Fruit fly (Drosophila melanogaster) whole organism, embryonic: ENCODE results near the gene Sfp38D.

Source experiments
- Bgb ChIP-seq: fragments of 200-800 bp; sonication (Bioruptor generic); IDR thresholded peaks from 2 replicates; pipeline ENCODE4 v1.3.6; 2022; ENCODE audit warnings: missing biosample characterization, missing genetic modification characterization; ENCODE audit not compliant: partially characterized antibody
- CG12659 ChIP-seq: fragments of 200-800 bp; sonication (Bioruptor generic); optimal IDR thresholded peaks from 3 replicates; lab custom pipeline; 2017; ENCODE audit warnings: mild to moderate bottlenecking, missing biosample characterization, missing genetic modification reagents, missing genetic modification characterization
- CG13287 ChIP-seq: fragments of 200-800 bp; sonication (Bioruptor generic); IDR thresholded peaks from 2 replicates; pipeline ENCODE4 v1.3.6; 2022; ENCODE audit warnings: missing biosample characterization, missing genetic modification characterization; ENCODE audit not compliant: partially characterized antibody
- CG13775 ChIP-seq: fragments of 200-800 bp; sonication (Bioruptor generic); optimal IDR thresholded peaks from 3 replicates; lab custom pipeline; 2017; ENCODE audit warnings: missing biosample characterization, mild to moderate bottlenecking, missing genetic modification characterization
- CG13894 ChIP-seq: fragments of 200-800 bp; sonication (Bioruptor generic); optimal IDR thresholded peaks from 3 replicates; lab custom pipeline; 2018; ENCODE audit warnings: missing biosample characterization, mild to moderate bottlenecking, missing genetic modification characterization, moderate library complexity
- CG14050 ChIP-seq: fragments of 200-800 bp; sonication (Bioruptor generic); IDR thresholded peaks from 3 replicates; pipeline ENCODE4 v1.3.6; 2022; ENCODE audit warnings: missing biosample characterization, missing genetic modification characterization
- CG14710 ChIP-seq: fragments of 200-800 bp; sonication (Bioruptor generic); optimal IDR thresholded peaks from 3 replicates; lab custom pipeline; 2019; ENCODE audit warnings: missing biosample characterization, mild to moderate bottlenecking, missing genetic modification characterization, moderate library complexity
- CG15269 ChIP-seq: fragments of 200-800 bp; sonication (Bioruptor generic); optimal IDR thresholded peaks from 2 replicates; lab custom pipeline; 2018; ENCODE audit warnings: missing biosample characterization, mild to moderate bottlenecking, missing genetic modification characterization, moderate library complexity
- CG15514 ChIP-seq: fragments of 200-800 bp; sonication (Bioruptor generic); optimal IDR thresholded peaks from 3 replicates; lab custom pipeline; 2017; ENCODE audit warnings: missing biosample characterization, missing genetic modification characterization, mild to moderate bottlenecking, moderate library complexity, missing genetic modification reagents
- CG1603 ChIP-seq: fragments of 200-800 bp; sonication (Bioruptor generic); optimal IDR thresholded peaks from 2 replicates; lab custom pipeline; 2019; ENCODE audit warnings: missing biosample characterization, mild to moderate bottlenecking, missing genetic modification characterization, moderate library complexity
- CG17186 ChIP-seq: fragments of 200-800 bp; sonication (Bioruptor generic); optimal IDR thresholded peaks from 3 replicates; lab custom pipeline; 2017; ENCODE audit warnings: missing biosample characterization, missing genetic modification reagents, missing genetic modification characterization
- CG30403 ChIP-seq: fragments of 200-800 bp; sonication (Bioruptor generic); optimal IDR thresholded peaks from 3 replicates; lab custom pipeline; 2016; ENCODE audit warnings: missing biosample characterization, missing genetic modification characterization
- CG32772 ChIP-seq: fragments of 200-800 bp; sonication (Bioruptor generic); IDR thresholded peaks from 2 replicates; pipeline ENCODE4 v1.3.6; 2022; ENCODE audit warnings: missing biosample characterization, missing genetic modification characterization
- CG34224 ChIP-seq: fragments of 200-800 bp; sonication (Bioruptor generic); IDR thresholded peaks from 3 replicates; pipeline ENCODE4 v1.3.6; 2022; ENCODE audit warnings: missing biosample characterization, missing genetic modification characterization; ENCODE audit not compliant: partially characterized antibody
- CG4424 ChIP-seq: fragments of 200-800 bp; sonication (Bioruptor generic); optimal IDR thresholded peaks from 3 replicates; lab custom pipeline; 2016; ENCODE audit warnings: missing biosample characterization, missing genetic modification characterization
- CG4617 ChIP-seq: fragments of 200-800 bp; sonication (Bioruptor generic); optimal IDR thresholded peaks from 3 replicates; lab custom pipeline; 2016; ENCODE audit warnings: missing biosample characterization, missing genetic modification characterization, borderline replicate concordance
- CG4854 ChIP-seq: fragments of 200-800 bp; sonication (Bioruptor generic); optimal IDR thresholded peaks from 2 replicates; lab custom pipeline; 2016; ENCODE audit warnings: missing biosample characterization, missing genetic modification characterization, inconsistent platforms
- CG7786 ChIP-seq: fragments of 200-800 bp; sonication (Bioruptor generic); optimal IDR thresholded peaks from 2 replicates; lab custom pipeline; 2016; ENCODE audit warnings: missing biosample characterization, missing genetic modification characterization
- CG7839 ChIP-seq: fragments of 200-800 bp; sonication (Bioruptor generic); optimal IDR thresholded peaks from 3 replicates; lab custom pipeline; 2018; ENCODE audit warnings: missing biosample characterization, mild to moderate bottlenecking, missing genetic modification characterization, moderate library complexity
- CG8290 ChIP-seq, 3 experiments: fragments of 200-800 bp; sonication (Bioruptor generic); optimal IDR thresholded peaks; 2 replicates each; lab custom pipeline; 2016 to 2019; ENCODE audit warnings: missing biosample characterization in 3 of 3, missing genetic modification characterization in 3 of 3, mild to moderate bottlenecking in 2 of 3, moderate library complexity in 1 of 3
- CG8478 ChIP-seq: fragments of >200 bp; optimal IDR thresholded peaks from 2 replicates; lab custom pipeline; 2018
- CoRest ChIP-seq: fragments of 200-800 bp; sonication (Bioruptor generic); optimal IDR thresholded peaks from 3 replicates; lab custom pipeline; 2018; ENCODE audit warnings: missing biosample characterization, mild to moderate bottlenecking, missing genetic modification characterization, moderate library complexity
- Drgx ChIP-seq: fragments of 200-800 bp; sonication (Bioruptor generic); IDR thresholded peaks from 2 replicates; pipeline ENCODE4 v1.3.6; 2022; ENCODE audit warnings: missing biosample characterization, missing genetic modification characterization
- Hr51 ChIP-seq, 2 experiments: fragments of 200-800 bp; sonication (Bioruptor generic); optimal IDR thresholded peaks; 2 replicates in 1 of 2; 3 replicates in 1 of 2; lab custom pipeline; 2016 to 2018; ENCODE audit warnings: missing biosample characterization in 2 of 2, missing genetic modification characterization in 2 of 2, mild to moderate bottlenecking in 1 of 2, moderate library complexity in 1 of 2
- Rfx ChIP-seq: fragments of 200-800 bp; sonication (Bioruptor generic); IDR thresholded peaks from 2 replicates; pipeline ENCODE4 v1.3.6; 2022; ENCODE audit warnings: missing biosample characterization, missing genetic modification characterization
- Scr ChIP-seq: fragments of 200-800 bp; sonication (Bioruptor generic); IDR thresholded peaks from 2 replicates; pipeline ENCODE4 v1.3.6; 2022; ENCODE audit warnings: missing biosample characterization, missing genetic modification characterization; ENCODE audit not compliant: partially characterized antibody
- al ChIP-seq: fragments of 200-800 bp; sonication (Bioruptor generic); IDR thresholded peaks from 2 replicates; pipeline ENCODE4 v1.3.6; 2022; ENCODE audit warnings: missing biosample characterization, missing genetic modification characterization
- ash1 ChIP-seq: fragments of 200-800 bp; sonication (Bioruptor generic); optimal IDR thresholded peaks from 2 replicates; lab custom pipeline; 2018; ENCODE audit warnings: missing biosample characterization, mild to moderate bottlenecking, missing genetic modification characterization
- bbx ChIP-seq: fragments of 200-800 bp; sonication (Bioruptor generic); IDR thresholded peaks from 2 replicates; pipeline ENCODE4 v1.3.6; 2022; ENCODE audit warnings: missing biosample characterization, missing genetic modification characterization; ENCODE audit not compliant: partially characterized antibody
- crp ChIP-seq, 2 experiments: fragments of 200-800 bp; sonication (Bioruptor generic); optimal IDR thresholded peaks; 2 replicates in 1 of 2; 3 replicates in 1 of 2; lab custom pipeline; 2017; ENCODE audit warnings: missing biosample characterization in 2 of 2, missing genetic modification characterization in 2 of 2, mild to moderate bottlenecking in 1 of 2, moderate library complexity in 1 of 2
- dmrt99B ChIP-seq: fragments of 200-800 bp; sonication (Bioruptor generic); optimal IDR thresholded peaks from 2 replicates; lab custom pipeline; 2018; ENCODE audit warnings: missing biosample characterization, mild to moderate bottlenecking, missing genetic modification characterization, moderate library complexity
- esg ChIP-seq: fragments of 200-800 bp; sonication (Bioruptor generic); conservative IDR thresholded peaks from 2 replicates; pipeline ENCODE4 v1.3.6; 2022; ENCODE audit warnings: missing biosample characterization, missing genetic modification characterization
- eyg ChIP-seq: fragments of 200-800 bp; sonication (Bioruptor generic); optimal IDR thresholded peaks from 3 replicates; lab custom pipeline; 2016; ENCODE audit warnings: missing biosample characterization, missing genetic modification characterization
- ftz-f1 ChIP-seq: fragments of 200-800 bp; sonication (Bioruptor generic); optimal IDR thresholded peaks from 2 replicates; lab custom pipeline; 2016; ENCODE audit warnings: missing biosample characterization, missing genetic modification characterization
- gcm2 ChIP-seq: fragments of 200-800 bp; sonication (Bioruptor generic); optimal IDR thresholded peaks from 2 replicates; lab custom pipeline; 2016; ENCODE audit warnings: missing biosample characterization, missing genetic modification characterization
- hb ChIP-seq: fragments of 200-800 bp; sonication (Bioruptor generic); IDR thresholded peaks from 3 replicates; pipeline ENCODE4 v1.3.6; 2022; ENCODE audit warnings: missing biosample characterization, missing genetic modification characterization; ENCODE audit not compliant: partially characterized antibody
- inv ChIP-seq: fragments of 200-800 bp; sonication (Bioruptor generic); IDR thresholded peaks from 2 replicates; pipeline ENCODE4 v1.3.6; 2022; ENCODE audit warnings: missing biosample characterization, missing genetic modification characterization; ENCODE audit not compliant: partially characterized antibody
- lbe ChIP-seq: fragments of 200-800 bp; sonication (Bioruptor generic); optimal IDR thresholded peaks from 2 replicates; lab custom pipeline; 2016; ENCODE audit warnings: missing biosample characterization, mild to moderate bottlenecking, missing genetic modification characterization
- mld ChIP-seq: fragments of 200-800 bp; sonication (Bioruptor generic); IDR thresholded peaks from 3 replicates; pipeline ENCODE4 v1.3.6; 2022; ENCODE audit warnings: missing biosample characterization, missing genetic modification characterization; ENCODE audit not compliant: partially characterized antibody
- nerfin-2 ChIP-seq: fragments of 200-800 bp; sonication (Bioruptor generic); IDR thresholded peaks from 2 replicates; pipeline ENCODE4 v1.3.6; 2022; ENCODE audit warnings: missing biosample characterization, missing genetic modification characterization; ENCODE audit not compliant: partially characterized antibody
- nmo ChIP-seq: fragments of 200-800 bp; sonication (Bioruptor generic); optimal IDR thresholded peaks from 2 replicates; lab custom pipeline; 2018; ENCODE audit warnings: missing biosample characterization, mild to moderate bottlenecking, missing genetic modification characterization, moderate library complexity
- phol ChIP-seq: fragments of 200-800 bp; sonication (Bioruptor generic); optimal IDR thresholded peaks from 3 replicates; lab custom pipeline; 2018; ENCODE audit warnings: missing biosample characterization, mild to moderate bottlenecking, missing genetic modification characterization, moderate library complexity
- prd ChIP-seq, 3 experiments: fragments of >200 bp in 2 of 3; fragments of 200-800 bp in 1 of 3; sonication (Bioruptor generic) in 1 of 3; optimal IDR thresholded peaks in 2 of 3; IDR thresholded peaks in 1 of 3; 2 replicates in 2 of 3; 3 replicates in 1 of 3; pipeline versions ENCODE4 v1.3.6 to Lab custom; 2017 to 2022; ENCODE audit warnings: missing biosample characterization in 1 of 3, missing genetic modification characterization in 1 of 3
- shn ChIP-seq: fragments of 200-800 bp; sonication (Bioruptor generic); optimal IDR thresholded peaks from 3 replicates; lab custom pipeline; 2016; ENCODE audit warnings: missing biosample characterization, missing genetic modification characterization
- ssp ChIP-seq: fragments of 200-800 bp; sonication (Bioruptor generic); IDR thresholded peaks from 2 replicates; pipeline ENCODE4 v1.3.6; 2022; ENCODE audit warnings: missing biosample characterization, missing genetic modification characterization
- unc-4 ChIP-seq: fragments of 200-800 bp; sonication (Bioruptor generic); IDR thresholded peaks from 2 replicates; pipeline ENCODE4 v1.3.6; 2022; ENCODE audit warnings: missing biosample characterization, missing genetic modification characterization; ENCODE audit not compliant: partially characterized antibody
- vvl ChIP-seq: fragments of 200-800 bp; sonication (Bioruptor generic); IDR thresholded peaks from 2 replicates; pipeline ENCODE4 v1.3.6; 2022; ENCODE audit warnings: missing biosample characterization, missing genetic modification characterization

The Sfp38D gene

DNA sequence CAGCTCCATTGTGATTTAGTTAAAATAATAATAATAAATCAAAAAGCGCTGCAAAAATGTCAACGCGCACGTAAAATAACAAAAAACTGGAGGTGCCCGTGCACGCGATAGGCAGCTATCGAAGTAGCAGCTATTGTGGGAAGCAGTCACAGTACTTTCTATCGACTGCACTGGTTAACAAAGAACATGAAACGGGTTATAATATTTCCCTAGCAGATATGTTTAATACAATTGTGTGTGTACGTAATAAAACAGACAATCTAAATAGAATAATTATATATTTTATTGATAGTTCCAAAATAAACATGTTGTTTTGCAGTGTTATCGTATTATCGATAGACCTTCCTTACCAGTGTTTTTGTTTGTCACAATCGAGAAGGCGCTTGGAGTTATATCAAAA lies 35.2 kb downstream of the Sfp38D start, which contains the start of the genes CG31678 and IKKepsilon (continued):
- TF ChIP-seq Hr51 (GFP tag; optimal IDR thresholded peaks at IDR 0.05; lab: Kevin White, UChicago) (peak in 1 of 2 experiments; percentile 2), CG30403 (peak; percentile 51), prd (optimal IDR thresholded peaks at IDR 0.05; lab: Kevin White, UChicago) (no peak), prd (GFP tag; IDR thresholded peaks at IDR 0.05; lab: Robert Waterston, UW) (peak; percentile 28; the same call in 1 of the 3 replicates), gcm2 (GFP tag; lab: Kevin White, UChicago) (no peak), vvl (GFP tag; lab: Robert Waterston, UW) (peak; percentile 53; the same call in 1 of the 2 replicates), CG1603 (tag; lab: Kevin White, UChicago) (peak; percentile 64), CG34224 (peak; percentile 93), Drgx (GFP tag; lab: Robert Waterston, UW) (no peak), ssp (GFP tag; lab: Robert Waterston, UW) (peak; percentile 27; the same call in 1 of the 2 replicates), CG12659 (peak; percentile 69), CG4617 (peak; percentile 95), CG7839 (tag; lab: Kevin White, UChicago) (peak; percentile 37), hb (peak; percentile 92), al (GFP tag; lab: Robert Waterston, UW) (0 out of 2 replicates have a peak, but pooled peaks have one; percentile 23), CG8478 (lab: Kevin White, UChicago) (no peak), mld (GFP tag; lab: Robert Waterston, UW) (peak; percentile 74; the same call in 2 of the 3 replicates), shn (no peak), CG15514 (GFP tag; lab: Kevin White, UChicago) (peak; percentile 58), ash1 (GFP tag; lab: Kevin White, UChicago) (no peak), phol (tag; lab: Kevin White, UChicago) (peak; percentile 52), CG13894 (tag; lab: Kevin White, UChicago) (no peak), CG14710 (tag; lab: Kevin White, UChicago) (peak; percentile 61), esg (peak; percentile 58), CG4424 (peak; percentile 52), Rfx (GFP tag; lab: Robert Waterston, UW) (peak; percentile 59), inv (GFP tag; lab: Robert Waterston, UW) (peak; percentile 88), CG32772 (GFP tag; lab: Robert Waterston, UW) (no peak), nerfin-2 (peak; percentile 97), dmrt99B (no peak), ftz-f1 (GFP tag; lab: Kevin White, UChicago) (no peak), lbe (peak; percentile 40), Bgb (GFP tag; lab: Robert Waterston, UW) (peak; percentile 94), eyg (no peak), crp (GFP tag; optimal IDR thresholded peaks at IDR 0.05; lab: Kevin White, UChicago) (peak in 1 of 2 experiments; percentile 23), CG15269 (no peak), unc-4 (GFP tag; lab: Robert Waterston, UW) (peak; percentile 89), Scr (GFP tag; lab: Robert Waterston, UW) (peak; percentile 93), CG13287 (GFP tag; lab: Robert Waterston, UW) (peak; percentile 96), CG8290 (GFP tag; optimal IDR thresholded peaks at IDR 0.05; lab: Kevin White, UChicago) (peak; percentile 2), CG8290 (tag; optimal IDR thresholded peaks at IDR 0.05; lab: Kevin White, UChicago) (no peak), CoRest (peak; percentile 53), CG17186 (peak; percentile 78), bbx (GFP tag; lab: Robert Waterston, UW) (peak; percentile 87), nmo (GFP tag; lab: Kevin White, UChicago) (peak; percentile 66), CG7786 (GFP tag; lab: Kevin White, UChicago) (no peak), CG4854 (GFP tag; lab: Kevin White, UChicago) (no peak), CG14050 (GFP tag; lab: Robert Waterston, UW) (peak; percentile 28; the same call in 1 of the 3 replicates), CG13775 (GFP tag; lab: Kevin White, UChicago) (peak; percentile 6)
